Worm (Caenorhabditis elegans) whole organism, midembryonic: Measurements from ENCODE around the gene farl-11.

Experiments
- T22C8.4 ChIP-seq: fragments of 200-800 bp; sonication (Bioruptor generic); IDR thresholded peaks from 2 replicates; pipeline ENCODE4 v1.3.6; 2022; ENCODE audit warnings: missing genetic modification characterization, missing compliant biosample characterization
- flt-1 ChIP-seq: fragments of 200-800 bp; sonication (Bioruptor generic); IDR thresholded peaks from 2 replicates; pipeline ENCODE4 v1.3.6; 2022; ENCODE audit warnings: missing genetic modification characterization, missing compliant biosample characterization
- ztf-29 ChIP-seq: fragments of 200-800 bp; sonication (Bioruptor generic); IDR thresholded peaks from 2 replicates; pipeline ENCODE4 v1.3.6; 2022; ENCODE audit warnings: missing genetic modification reagents, missing genetic modification characterization, missing compliant biosample characterization

DNA sequence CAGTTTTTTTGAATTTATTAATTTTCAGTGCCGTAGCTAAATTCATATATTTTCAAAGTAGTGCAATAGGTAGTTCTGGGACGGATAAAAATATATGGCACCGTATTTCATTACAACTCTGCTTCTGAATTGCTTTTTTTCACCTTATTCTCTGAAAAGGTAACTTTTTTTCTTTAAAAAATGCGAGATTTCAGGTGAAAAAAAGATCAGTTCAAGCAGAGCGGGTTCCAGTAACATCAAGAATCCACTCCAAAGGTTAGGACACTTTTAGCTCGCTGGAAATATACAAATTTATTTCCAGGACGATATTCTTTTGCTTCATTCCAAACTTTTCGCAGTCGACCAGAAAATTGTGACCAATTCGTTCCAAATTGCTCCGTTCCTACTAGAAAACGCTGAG is 43.3 kb upstream of the farl-11 start, which contains the start of gene T07F8.1:
- TF ChIP-seq flt-1 (GFP tag; lab: Robert Waterston, UW) (no peak), ztf-29 (no peak), T22C8.4 (GFP tag; lab: Robert Waterston, UW) (no peak)
